Worm (Caenorhabditis elegans) whole organism, late embryonic: ENCODE results near the gene F25B3.4.

Experiments used
- C38D4.7 ChIP-seq: fragments of 200-800 bp; sonication (Bioruptor generic); optimal IDR thresholded peaks from 2 replicates; lab custom pipeline; 2018; ENCODE audit warnings: mild to moderate bottlenecking, missing genetic modification characterization, moderate library complexity, missing compliant biosample characterization
- F13H6.1 ChIP-seq: sonication (generic microtip); optimal IDR thresholded peaks from 2 replicates; lab custom pipeline; 2016; ENCODE audit warnings: missing genetic modification characterization, missing compliant biosample characterization
- K09A11.1 ChIP-seq: sonication (generic microtip); optimal IDR thresholded peaks from 2 replicates; lab custom pipeline; 2017; ENCODE audit warnings: antibody characterized with exemption, mild to moderate bottlenecking, missing genetic modification characterization, missing compliant biosample characterization; ENCODE audit not compliant: insufficient read depth
- ceh-18 ChIP-seq: sonication (generic microtip); optimal IDR thresholded peaks from 2 replicates; lab custom pipeline; 2016; ENCODE audit warnings: missing genetic modification characterization, missing compliant biosample characterization
- ceh-2 ChIP-seq: sonication (generic microtip); optimal IDR thresholded peaks from 2 replicates; lab custom pipeline; 2016; ENCODE audit warnings: missing genotype, missing genetic modification characterization, missing compliant biosample characterization
- ceh-30 ChIP-seq: fragments of 150-350 bp; optimal IDR thresholded peaks from 2 replicates; lab custom pipeline; 2014; ENCODE audit warnings: missing biosample characterization, missing genetic modification characterization
- ceh-31 ChIP-seq: sonication (generic microtip); optimal IDR thresholded peaks from 2 replicates; lab custom pipeline; 2016; ENCODE audit warnings: missing genetic modification characterization, missing compliant biosample characterization
- ceh-48 ChIP-seq: sonication (generic microtip); optimal IDR thresholded peaks from 2 replicates; lab custom pipeline; 2016; ENCODE audit warnings: missing genetic modification characterization, inconsistent platforms, missing compliant biosample characterization
- elt-2 ChIP-seq: sonication (generic microtip); optimal IDR thresholded peaks from 2 replicates; lab custom pipeline; 2016; ENCODE audit warnings: missing genetic modification reagents, missing genetic modification characterization, missing compliant biosample characterization
- elt-4 ChIP-seq: sonication (generic microtip); optimal IDR thresholded peaks from 2 replicates; lab custom pipeline; 2016; ENCODE audit warnings: missing genetic modification characterization, missing compliant biosample characterization
- eyg-1 ChIP-seq: sonication (generic microtip); optimal IDR thresholded peaks from 2 replicates; lab custom pipeline; 2016; ENCODE audit warnings: missing genotype, missing genetic modification characterization, missing compliant biosample characterization
- hlh-30 ChIP-seq: sonication (generic microtip); optimal IDR thresholded peaks from 2 replicates; lab custom pipeline; 2017; ENCODE audit warnings: antibody characterized with exemption, missing genetic modification characterization, missing compliant biosample characterization; ENCODE audit not compliant: insufficient read depth
- lin-11 ChIP-seq: fragments of 200-800 bp; sonication (Bioruptor generic); optimal IDR thresholded peaks from 2 replicates; lab custom pipeline; 2018; ENCODE audit warnings: mild to moderate bottlenecking, missing genetic modification characterization, missing compliant biosample characterization
- odd-2 ChIP-seq: sonication (generic microtip); optimal IDR thresholded peaks from 2 replicates; lab custom pipeline; 2017; ENCODE audit warnings: antibody characterized with exemption, mild to moderate bottlenecking, missing genetic modification characterization, missing compliant biosample characterization
- pha-2 ChIP-seq: sonication (generic microtip); optimal IDR thresholded peaks from 2 replicates; lab custom pipeline; 2017; ENCODE audit warnings: mild to moderate bottlenecking, missing genetic modification characterization, missing compliant biosample characterization
- pha-4 ChIP-seq: fragments of 150-350 bp; optimal IDR thresholded peaks from 2 replicates; lab custom pipeline; 2018; ENCODE audit warnings: missing biosample characterization, missing genetic modification reagents, missing genetic modification characterization
- pqm-1 ChIP-seq: sonication (generic microtip); optimal IDR thresholded peaks from 2 replicates; lab custom pipeline; 2016; ENCODE audit warnings: missing genetic modification characterization, missing compliant biosample characterization
- pros-1 ChIP-seq: fragments of 150-350 bp; optimal IDR thresholded peaks from 2 replicates; lab custom pipeline; 2014; ENCODE audit warnings: missing biosample characterization, missing genetic modification reagents, missing genetic modification characterization
- rnt-1 ChIP-seq: sonication (generic microtip); optimal IDR thresholded peaks from 2 replicates; lab custom pipeline; 2016; ENCODE audit warnings: missing genetic modification characterization, missing compliant biosample characterization
- tbx-2 ChIP-seq: sonication (generic microtip); optimal IDR thresholded peaks from 2 replicates; lab custom pipeline; 2016; ENCODE audit warnings: missing genetic modification characterization, missing compliant biosample characterization
- ttx-3 ChIP-seq: sonication (generic microtip); optimal IDR thresholded peaks from 2 replicates; lab custom pipeline; 2016; ENCODE audit warnings: missing genetic modification reagents, missing genetic modification characterization, missing compliant biosample characterization
- unc-3 ChIP-seq, 2 experiments: fragments of 200-800 bp in 1 of 2; sonication (Bioruptor generic) in 1 of 2; sonication (generic microtip) in 1 of 2; conservative IDR thresholded peaks in 1 of 2; optimal IDR thresholded peaks in 1 of 2; 2 replicates each; pipeline versions ENCODE4 v1.3.6 to Lab custom; 2016 to 2022; ENCODE audit warnings: missing compliant biosample characterization in 2 of 2, missing genetic modification characterization in 2 of 2, missing genetic modification reagents in 1 of 2
- ztf-16 ChIP-seq: sonication (generic microtip); optimal IDR thresholded peaks from 2 replicates; lab custom pipeline; 2017; ENCODE audit warnings: missing genetic modification characterization, missing compliant biosample characterization

F25B3.4 gene

DNA sequence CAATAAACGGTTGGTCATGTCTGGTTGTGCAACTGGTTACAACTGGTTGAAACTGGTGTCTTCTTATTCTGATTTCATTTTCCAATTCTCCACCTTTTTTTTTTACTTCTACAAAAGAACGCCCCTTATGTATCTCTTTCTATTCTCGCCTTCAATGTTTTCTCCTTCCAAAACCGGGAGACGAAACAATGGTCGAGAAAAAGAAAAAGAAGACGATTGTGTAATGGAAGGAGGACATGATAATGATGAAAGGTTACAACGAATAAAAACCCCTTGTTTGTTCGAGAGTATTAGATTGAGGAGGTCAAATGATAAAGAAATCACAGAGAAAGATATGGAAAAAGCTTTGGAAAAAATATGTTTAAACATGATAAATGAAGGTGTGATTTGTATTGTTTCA is 49.8 kb downstream of the F25B3.4 start, which contains the start of gene C50F4.8:
C50F4.8 (minus strand) TSS at position 28 of the 400 bp plus-strand sequence.
- no peak for TF ChIP-seq ztf-16 (tag; lab: Kevin White, UChicago)
- no peak for TF ChIP-seq C38D4.7 (GFP tag; lab: Kevin White, UChicago)
- TF ChIP-seq elt-4 (tag; lab: Kevin White, UChicago) = no peak
- no peak for TF ChIP-seq ceh-48 (tag; lab: Kevin White, UChicago)
- TF ChIP-seq ceh-31 (tag; lab: Kevin White, UChicago) = no peak
- no peak for TF ChIP-seq rnt-1 (tag; lab: Kevin White, UChicago)
- TF ChIP-seq pqm-1 (tag; lab: Kevin White, UChicago) = no peak
- no peak for TF ChIP-seq K09A11.1 (tag; lab: Kevin White, UChicago)
- TF ChIP-seq ceh-30 (tag; lab: Kevin White, UChicago) = no peak
- no peak for TF ChIP-seq eyg-1 (tag; lab: Kevin White, UChicago)
- TF ChIP-seq tbx-2 (tag; lab: Kevin White, UChicago) = no peak
- no peak for TF ChIP-seq ceh-18
- TF ChIP-seq pha-4 (tag; lab: Kevin White, UChicago) = no peak
- no peak for TF ChIP-seq pros-1 (tag; lab: Kevin White, UChicago)
- TF ChIP-seq pha-2 (tag; lab: Kevin White, UChicago) = no peak
- no peak for TF ChIP-seq ttx-3 (tag; lab: Kevin White, UChicago)
- TF ChIP-seq odd-2 = no peak

DNA sequence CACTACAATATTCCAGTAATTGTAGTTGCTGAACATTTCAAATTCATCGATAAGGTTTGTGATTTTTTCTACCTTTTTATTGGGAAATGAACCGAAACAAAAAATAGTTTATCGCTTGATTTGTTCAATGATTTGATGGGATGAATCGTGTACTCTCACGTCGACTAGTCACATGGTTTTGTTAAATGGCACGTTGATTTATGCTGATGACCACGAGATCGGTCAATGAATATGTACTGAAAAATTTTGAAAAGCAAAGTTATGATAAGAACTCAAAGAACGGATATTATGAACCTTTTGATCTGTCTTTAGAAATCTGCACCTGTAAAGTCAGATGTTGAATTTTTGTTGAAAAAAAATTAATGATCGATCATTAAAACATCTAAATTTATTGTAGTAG is 52.3 kb downstream of the F25B3.4 start:
- TF ChIP-seq unc-3 (GFP tag; conservative IDR thresholded peaks at IDR 0.05; lab: Robert Waterston, UW) (no peak), unc-3 (tag; optimal IDR thresholded peaks at IDR 0.05; lab: Kevin White, UChicago) (no peak), ceh-31 (tag; lab: Kevin White, UChicago) (no peak), elt-2 (tag; lab: Kevin White, UChicago) (no peak), F13H6.1 (tag; lab: Kevin White, UChicago) (no peak), pha-2 (tag; lab: Kevin White, UChicago) (no peak), ceh-2 (no peak), lin-11 (tag; lab: Kevin White, UChicago) (no peak), hlh-30 (no peak), rnt-1 (tag; lab: Kevin White, UChicago) (no peak)
